Worm (Caenorhabditis elegans) whole organism, L4 larva: Measurements from ENCODE around the gene F36H9.1.

Experiments used
- F37D6.2 ChIP-seq: sonication (generic microtip); optimal IDR thresholded peaks from 2 replicates; lab custom pipeline; 2016; ENCODE audit warnings: mild to moderate bottlenecking, missing genetic modification characterization, missing compliant biosample characterization
- R02D3.7 ChIP-seq: fragments of 150-350 bp; sonication (generic microtip); optimal IDR thresholded peaks from 3 replicates; lab custom pipeline; 2014; ENCODE audit warnings: missing biosample characterization, missing genetic modification characterization
- T20F7.1 ChIP-seq: fragments of 200-800 bp; sonication (Bioruptor generic); optimal IDR thresholded peaks from 2 replicates; lab custom pipeline; 2018; ENCODE audit warnings: mild to moderate bottlenecking, missing genetic modification characterization, missing compliant biosample characterization
- T26A8.4 ChIP-seq: fragments of 200-800 bp; sonication (Bioruptor generic); IDR thresholded peaks from 2 replicates; pipeline ENCODE4 v1.3.6; 2022; ENCODE audit warnings: missing genetic modification characterization, missing compliant biosample characterization
- ZK337.2 ChIP-seq: fragments of 200-800 bp; sonication (Bioruptor generic); IDR thresholded peaks from 2 replicates; pipeline ENCODE4 v1.3.6; 2022; ENCODE audit warnings: missing genetic modification reagents, missing genetic modification characterization, missing compliant biosample characterization
- ZK546.5 ChIP-seq, 2 experiments: sonication (generic microtip); optimal IDR thresholded peaks; 2 replicates each; lab custom pipeline; 2017; ENCODE audit warnings: missing biosample characterization in 2 of 2, missing genetic modification characterization in 2 of 2
- aha-1 ChIP-seq: fragments of 150-350 bp; peaks from one replicate; lab custom pipeline; 2014; ENCODE audit warnings: missing biosample characterization, missing genetic modification characterization
- ama-1 ChIP-seq: fragments of 150-350 bp; optimal IDR thresholded peaks from 2 replicates; lab custom pipeline; 2014; ENCODE audit warnings: inconsistent platforms, mixed read lengths
- arid-1 ChIP-seq: fragments of 200-800 bp; sonication (Bioruptor generic); conservative IDR thresholded peaks from 2 replicates; pipeline ENCODE4 v1.3.6; 2022; ENCODE audit warnings: missing genetic modification reagents, missing genetic modification characterization, missing compliant biosample characterization
- ceh-82 ChIP-seq: sonication (generic microtip); optimal IDR thresholded peaks from 2 replicates; lab custom pipeline; 2017; ENCODE audit warnings: missing biosample characterization, missing genetic modification characterization
- ces-1 ChIP-seq: fragments of 150-350 bp; sonication (generic microtip); optimal IDR thresholded peaks from 4 replicates; lab custom pipeline; 2014; ENCODE audit warnings: missing biosample characterization, missing genetic modification reagents, missing genetic modification characterization
- dmd-6 ChIP-seq: fragments of 200-800 bp; sonication (Bioruptor generic); IDR thresholded peaks from 2 replicates; pipeline ENCODE4 v1.3.6; 2022; ENCODE audit warnings: missing genetic modification reagents, missing genetic modification characterization, missing compliant biosample characterization
- dmd-8 ChIP-seq: fragments of 200-800 bp; sonication (Bioruptor generic); IDR thresholded peaks from 2 replicates; pipeline ENCODE4 v1.3.6; 2022; ENCODE audit warnings: missing genetic modification characterization, missing compliant biosample characterization
- duxl-1 ChIP-seq: sonication (generic microtip); optimal IDR thresholded peaks from 2 replicates; lab custom pipeline; 2016; ENCODE audit warnings: mild to moderate bottlenecking, missing genetic modification characterization, moderate library complexity, missing compliant biosample characterization; ENCODE audit not compliant: poor library complexity
- dve-1 ChIP-seq: sonication (generic microtip); optimal IDR thresholded peaks from 2 replicates; lab custom pipeline; 2017; ENCODE audit warnings: antibody characterized with exemption, mild to moderate bottlenecking, missing genetic modification characterization, missing compliant biosample characterization; ENCODE audit not compliant: insufficient read depth
- egl-27 ChIP-seq: sonication (generic microtip); optimal IDR thresholded peaks from 3 replicates; lab custom pipeline; 2017; ENCODE audit warnings: missing biosample characterization, missing genetic modification reagents, missing genetic modification characterization
- fkh-10 ChIP-seq: fragments of 150-350 bp; optimal IDR thresholded peaks from 2 replicates; lab custom pipeline; 2014; ENCODE audit warnings: missing biosample characterization, missing genetic modification reagents, missing genetic modification characterization
- hlh-30 ChIP-seq: sonication (generic microtip); optimal IDR thresholded peaks from 2 replicates; lab custom pipeline; 2017; ENCODE audit warnings: antibody characterized with exemption, mild to moderate bottlenecking, missing genetic modification characterization, missing compliant biosample characterization; ENCODE audit not compliant: insufficient read depth
- lin-38 ChIP-seq: fragments of 200-800 bp; sonication (Bioruptor generic); IDR thresholded peaks from 2 replicates; pipeline ENCODE4 v1.3.6; 2022; ENCODE audit warnings: missing genetic modification reagents, missing genetic modification characterization, missing compliant biosample characterization
- lir-3 ChIP-seq: sonication (generic microtip); optimal IDR thresholded peaks from 2 replicates; lab custom pipeline; 2016; ENCODE audit warnings: mild to moderate bottlenecking, missing genetic modification characterization, missing compliant biosample characterization
- mdl-1 ChIP-seq, 2 experiments: fragments of 150-350 bp in 1 of 2; sonication (generic microtip) in 1 of 2; optimal IDR thresholded peaks; 2 replicates each; lab custom pipeline; 2014 to 2017; ENCODE audit warnings: missing biosample characterization in 2 of 2, missing genetic modification characterization in 2 of 2
- mdt-29 ChIP-seq: fragments of 200-800 bp; sonication (Bioruptor generic); IDR thresholded peaks from 2 replicates; pipeline ENCODE4 v1.3.6; 2022; ENCODE audit warnings: missing genetic modification reagents, missing genetic modification characterization, missing compliant biosample characterization
- mep-1 ChIP-seq: fragments of 150-350 bp; sonication (generic microtip); optimal IDR thresholded peaks from 3 replicates; lab custom pipeline; 2014; ENCODE audit warnings: missing biosample characterization, missing genetic modification characterization
- mxl-3 ChIP-seq: fragments of 200-800 bp; sonication (Bioruptor generic); optimal IDR thresholded peaks from 2 replicates; lab custom pipeline; 2018; ENCODE audit warnings: mild to moderate bottlenecking, missing genetic modification characterization, missing compliant biosample characterization
- nhr-10 ChIP-seq: fragments of 150-350 bp; optimal IDR thresholded peaks from 2 replicates; lab custom pipeline; 2014; ENCODE audit warnings: missing biosample characterization, missing genetic modification characterization
- nhr-102 ChIP-seq: sonication (generic microtip); optimal IDR thresholded peaks from 2 replicates; lab custom pipeline; 2016; ENCODE audit warnings: mild to moderate bottlenecking, missing genetic modification characterization, moderate library complexity, missing compliant biosample characterization
- nhr-11 ChIP-seq: fragments of 150-350 bp; optimal IDR thresholded peaks from 2 replicates; lab custom pipeline; 2014; ENCODE audit warnings: missing biosample characterization, missing genetic modification characterization
- nhr-111 ChIP-seq: fragments of 200-800 bp; sonication (Bioruptor generic); optimal IDR thresholded peaks from 2 replicates; lab custom pipeline; 2018; ENCODE audit warnings: mild to moderate bottlenecking, missing genetic modification characterization, missing compliant biosample characterization
- nhr-28 ChIP-seq: fragments of 150-350 bp; optimal IDR thresholded peaks from 2 replicates; lab custom pipeline; 2014; ENCODE audit warnings: missing biosample characterization, missing genetic modification characterization
- nhr-6 ChIP-seq: fragments of 150-350 bp; optimal IDR thresholded peaks from 2 replicates; lab custom pipeline; 2014; ENCODE audit warnings: missing biosample characterization, missing genetic modification characterization
- nhr-77 ChIP-seq: fragments of 150-350 bp; optimal IDR thresholded peaks from 2 replicates; lab custom pipeline; 2014; ENCODE audit warnings: missing biosample characterization, missing genetic modification characterization
- php-3 ChIP-seq: fragments of 200-800 bp; sonication (Bioruptor generic); IDR thresholded peaks from 2 replicates; pipeline ENCODE4 v1.3.6; 2022; ENCODE audit warnings: missing genetic modification reagents, missing genetic modification characterization, missing compliant biosample characterization
- pqm-1 ChIP-seq: sonication (generic microtip); optimal IDR thresholded peaks from 2 replicates; lab custom pipeline; 2017; ENCODE audit warnings: missing biosample characterization, missing genetic modification characterization
- rbr-2 ChIP-seq: sonication (generic microtip); optimal IDR thresholded peaks from 2 replicates; lab custom pipeline; 2016; ENCODE audit warnings: missing genotype, missing genetic modification characterization, missing compliant biosample characterization
- set-16 ChIP-seq: fragments of 200-800 bp; sonication (Bioruptor generic); IDR thresholded peaks from 2 replicates; pipeline ENCODE4 v1.3.6; 2022; ENCODE audit warnings: missing genetic modification reagents, missing genetic modification characterization, missing compliant biosample characterization
- spr-3 ChIP-seq: fragments of 200-800 bp; sonication (Bioruptor generic); optimal IDR thresholded peaks from 2 replicates; lab custom pipeline; 2018; ENCODE audit warnings: mild to moderate bottlenecking, missing genetic modification characterization, missing compliant biosample characterization
- unc-39 ChIP-seq: sonication (generic microtip); optimal IDR thresholded peaks from 2 replicates; lab custom pipeline; 2017; ENCODE audit warnings: missing biosample characterization, missing genetic modification characterization
- vab-7 ChIP-seq: fragments of 200-800 bp; sonication (Bioruptor generic); IDR thresholded peaks from 2 replicates; pipeline ENCODE4 v1.3.6; 2022; ENCODE audit warnings: missing genetic modification reagents, missing genetic modification characterization, missing compliant biosample characterization

Gene F36H9.1

ce11 chrV:1824528-1824927 is 30.2 kb downstream of the F36H9.1 start:
- TF ChIP-seq duxl-1: no peak
- peak; percentile 58; the same call in 1 of the 2 replicates for TF ChIP-seq set-16 (GFP tag; lab: Robert Waterston, UW)
- 0 out of 2 replicates have a peak, but pooled peaks have one; percentile 14 for TF ChIP-seq ZK337.2 (GFP tag; lab: Robert Waterston, UW)
- no peak for TF ChIP-seq hlh-30 (tag; lab: Kevin White, UChicago)
- TF ChIP-seq mep-1: no peak
- no peak for TF ChIP-seq nhr-10
- no peak for TF ChIP-seq T26A8.4

ce11 chrV:1829973-1830372 is 35.7 kb downstream of the F36H9.1 start, which contains the start of gene Y32G9B.1:
Y32G9B.1 (minus strand) TSS chrV:1830073.
- TF ChIP-seq hlh-30 (tag; lab: Kevin White, UChicago) (peak; percentile 11), nhr-111 (GFP tag; lab: Kevin White, UChicago) (no peak), mxl-3 (GFP tag; lab: Kevin White, UChicago) (peak; percentile 80), lin-38 (GFP tag; lab: Robert Waterston, UW) (no peak), nhr-28 (tag; lab: Kevin White, UChicago) (peak; percentile 3), mdl-1 (tag; optimal IDR thresholded peaks at IDR 0.05; lab: Kevin White, UChicago) (peak in 1 of 2 experiments; percentile 20), ZK546.5 (tag; optimal IDR thresholded peaks at IDR 0.05; lab: Kevin White, UChicago) (no peak), egl-27 (tag; lab: Kevin White, UChicago) (no peak)

ce11 chrV:1841744-1842143 is 47.4 kb downstream of the F36H9.1 start, which contains the start of gene T10B5.8:
T10B5.8 (plus strand) TSS chrV:1842044.
- TF ChIP-seq nhr-28 (tag; lab: Kevin White, UChicago) (peak; percentile 66), fkh-10 (GFP tag; lab: Kevin White, UChicago) (no peak), nhr-77 (tag; lab: Kevin White, UChicago) (no peak), nhr-6 (tag; lab: Kevin White, UChicago) (no peak), nhr-11 (tag; lab: Kevin White, UChicago) (no peak), aha-1 (tag; lab: Kevin White, UChicago) (peak; percentile 3), vab-7 (GFP tag; lab: Robert Waterston, UW) (no peak), nhr-102 (tag; lab: Kevin White, UChicago) (no peak), spr-3 (GFP tag; lab: Kevin White, UChicago) (no peak), lir-3 (no peak), nhr-111 (GFP tag; lab: Kevin White, UChicago) (no peak), duxl-1 (no peak), ama-1 (lab: Kevin White, UChicago) (no peak), ceh-82 (tag; lab: Kevin White, UChicago) (no peak)

ce11 chrV:1845977-1846376 is 51.7 kb downstream of the F36H9.1 start, which contains the start of gene T10B5.7:
T10B5.7 (plus strand) TSS chrV:1846201.
- TF ChIP-seq ceh-82 (tag; lab: Kevin White, UChicago) (no peak), pqm-1 (tag; lab: Kevin White, UChicago) (peak; percentile 62), rbr-2 (tag; lab: Kevin White, UChicago) (no peak), unc-39 (no peak), dve-1 (peak; percentile 2), R02D3.7 (no peak), egl-27 (tag; lab: Kevin White, UChicago) (no peak), F37D6.2 (tag; lab: Kevin White, UChicago) (no peak), php-3 (GFP tag; lab: Robert Waterston, UW) (no peak), dmd-6 (GFP tag; lab: Robert Waterston, UW) (peak; percentile 19; the same call in 1 of the 2 replicates), nhr-6 (tag; lab: Kevin White, UChicago) (no peak), vab-7 (GFP tag; lab: Robert Waterston, UW) (no peak), T20F7.1 (GFP tag; lab: Kevin White, UChicago) (no peak), lir-3 (no peak), dmd-8 (GFP tag; lab: Robert Waterston, UW) (no peak), ces-1 (GFP tag; lab: Kevin White, UChicago) (no peak), mdt-29 (GFP tag; lab: Robert Waterston, UW) (no peak), arid-1 (GFP tag; lab: Robert Waterston, UW) (no peak), nhr-28 (tag; lab: Kevin White, UChicago) (peak; percentile 75)
